Worm (Caenorhabditis elegans): Measurements from ENCODE around the gene ints-9.

- TF ChIP-seq tab-1 (GFP tag; IDR thresholded peaks at IDR 0.05): no peak
- TF ChIP-seq ztf-29 (GFP tag; IDR thresholded peaks at IDR 0.05): no peak
- no peak for TF ChIP-seq med-1 (GFP tag; optimal IDR thresholded peaks at IDR 0.05; ENCODE audit: insufficient read depth)
- TF ChIP-seq flt-1 (GFP tag; IDR thresholded peaks at IDR 0.05): no peak
- TF ChIP-seq ztf-23 (GFP tag; IDR thresholded peaks at IDR 0.05): no peak
- no peak for TF ChIP-seq T22C8.4 (GFP tag; IDR thresholded peaks at IDR 0.05)
These were observed 14.9 kb downstream of the ints-9 start, which contains the start of gene C50E3.6 for ce11 chrV:7590454-7590853.
